Worm (Caenorhabditis elegans): Measurements from ENCODE around the gene Y71H2B.2.
"Not testable (repeated sequence)": the region's sequence is repeated elsewhere in the genome, so short reads cannot be mapped to it uniquely, and the experiment has no call there.

DNA sequence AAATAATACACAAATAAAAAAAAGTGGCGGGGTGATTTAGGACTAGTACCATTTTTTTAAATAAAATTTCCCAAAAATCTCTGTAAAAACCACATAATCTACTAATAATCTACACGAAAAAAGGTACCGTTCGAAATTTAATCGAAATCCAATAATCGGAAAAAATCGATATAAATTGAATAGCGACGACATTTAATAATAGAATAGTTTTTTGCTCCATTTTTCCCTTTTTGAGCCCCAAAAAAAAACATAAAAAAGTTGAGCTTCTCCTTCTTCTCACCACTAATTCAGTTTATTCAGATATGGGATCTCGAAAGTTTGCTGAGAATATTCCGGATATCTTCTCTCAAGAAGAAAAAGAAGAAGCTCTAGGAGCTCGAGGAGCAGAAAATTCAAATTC, 15.3 kb upstream of the Y71H2B.2 start, which contains the start of gene Y71H2B.5:
- not testable (repeated sequence) for TF ChIP-seq fkh-8 (tag; optimal IDR thresholded peaks at IDR 0.05); nhr-85 (tag); ama-1 (optimal IDR thresholded peaks at IDR 0.05); snpc-4 (tag; optimal IDR thresholded peaks at IDR 0.05); nhr-77 (tag; optimal IDR thresholded peaks at IDR 0.05); lin-14 (GFP tag; optimal IDR thresholded peaks at IDR 0.05); unc-62 (GFP tag; optimal IDR thresholded peaks at IDR 0.05); unc-86 (tag; optimal IDR thresholded peaks at IDR 0.05)
